Worm (Caenorhabditis elegans): ENCODE data around the gene F19B10.2.

- TF ChIP-seq ceh-13 (GFP tag; optimal IDR thresholded peaks at IDR 0.05) (no peak), scrt-1 (GFP tag; IDR thresholded peaks at IDR 0.05) (no peak), aly-1 (tag; optimal IDR thresholded peaks at IDR 0.05) (no peak), F13C5.2 (tag; optimal IDR thresholded peaks at IDR 0.05) (no peak), tra-4 (tag; optimal IDR thresholded peaks at IDR 0.05) (no peak), ama-1 (optimal IDR thresholded peaks at IDR 0.05) (no peak), hmbx-1 (tag; optimal IDR thresholded peaks at IDR 0.05) (no peak), hmg-4 (GFP tag; optimal IDR thresholded peaks at IDR 0.05) (no peak), flt-1 (GFP tag; IDR thresholded peaks at IDR 0.05) (no peak), tbx-37 (GFP tag; conservative IDR thresholded peaks at IDR 0.05) (no peak)
These were observed 3.7 kb downstream of the F19B10.2 start for ce11 chrII:3678978-3679377.
